Fruit fly (Drosophila melanogaster) whole organism, adult: ENCODE measurements around the gene CG43077.

ENCODE experiments used
- cic ChIP-seq: fragments of 200-800 bp; sonication (Bioruptor generic); optimal IDR thresholded peaks from 2 replicates; lab custom pipeline; 2017; ENCODE audit warnings: missing biosample characterization, mild to moderate bottlenecking, missing genetic modification characterization, moderate library complexity
- cnc ChIP-seq, 2 experiments: fragments of >200 bp; optimal IDR thresholded peaks; 2 replicates each; lab custom pipeline; 2017
- kay ChIP-seq: fragments of 200-800 bp; sonication (Bioruptor generic); peaks from one replicate; lab custom pipeline; 2016; ENCODE audit warnings: missing biosample characterization, missing genetic modification characterization, borderline replicate concordance
- pad ChIP-seq: fragments of 200-800 bp; sonication (Bioruptor generic); optimal IDR thresholded peaks from 3 replicates; lab custom pipeline; 2017; ENCODE audit warnings: missing biosample characterization, missing genetic modification characterization, mild to moderate bottlenecking, moderate library complexity, missing genetic modification reagents

DNA sequence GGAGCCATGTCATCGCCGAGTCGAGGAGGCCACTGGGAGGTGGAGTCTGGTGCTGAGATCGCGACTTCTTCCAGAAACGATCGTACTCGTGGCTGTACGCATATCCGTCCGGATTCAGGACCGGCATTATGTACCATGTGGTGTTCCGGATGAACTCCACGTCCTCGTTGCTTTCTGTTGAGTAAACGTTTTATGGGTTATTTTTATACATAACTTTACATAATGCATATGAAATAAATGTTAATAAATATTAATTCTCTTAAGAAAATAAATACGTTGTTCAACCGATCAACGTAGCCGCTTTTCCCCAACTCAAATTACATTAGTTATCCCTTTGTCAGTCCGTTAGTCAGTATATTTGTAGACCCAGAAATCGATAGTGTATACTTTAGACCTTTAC lies 12.8 kb upstream of the CG43077 start, which contains the start of gene CG4955:
- no peak for TF ChIP-seq cic (GFP tag; lab: Kevin White, UChicago)
- TF ChIP-seq cnc (optimal IDR thresholded peaks at IDR 0.05; lab: Kevin White, UChicago), result no peak
- TF ChIP-seq kay (GFP tag; lab: Kevin White, UChicago), result no peak
- TF ChIP-seq pad (GFP tag; lab: Kevin White, UChicago), result no peak
